Worm (Caenorhabditis elegans) whole organism, L4 larva: ENCODE data around the gene unc-130.
A peak's percentile ranks its signal among the peaks of the same experiment; 100 is the strongest.

Source experiments
- F37D6.2 ChIP-seq: sonication (generic microtip); optimal IDR thresholded peaks from 2 replicates; lab custom pipeline; 2016; ENCODE audit warnings: mild to moderate bottlenecking, missing genetic modification characterization, missing compliant biosample characterization
- F44E2.7 ChIP-seq: fragments of 200-800 bp; sonication (Bioruptor generic); IDR thresholded peaks from 2 replicates; pipeline ENCODE4 v2.1.2; 2022; ENCODE audit warnings: missing genetic modification characterization, missing compliant biosample characterization
- F49E8.2 ChIP-seq: sonication (generic microtip); optimal IDR thresholded peaks from 2 replicates; lab custom pipeline; 2016; ENCODE audit warnings: missing compliant biosample characterization, mild to moderate bottlenecking, missing genetic modification characterization, borderline replicate concordance
- T26A8.4 ChIP-seq: fragments of 200-800 bp; sonication (Bioruptor generic); IDR thresholded peaks from 2 replicates; pipeline ENCODE4 v1.3.6; 2022; ENCODE audit warnings: missing genetic modification characterization, missing compliant biosample characterization
- ZK546.5 ChIP-seq, 2 experiments: sonication (generic microtip); optimal IDR thresholded peaks; 2 replicates each; lab custom pipeline; 2017; ENCODE audit warnings: missing biosample characterization in 2 of 2, missing genetic modification characterization in 2 of 2
- aha-1 ChIP-seq: fragments of 150-350 bp; peaks from one replicate; lab custom pipeline; 2014; ENCODE audit warnings: missing biosample characterization, missing genetic modification characterization
- arid-1 ChIP-seq: fragments of 200-800 bp; sonication (Bioruptor generic); conservative IDR thresholded peaks from 2 replicates; pipeline ENCODE4 v1.3.6; 2022; ENCODE audit warnings: missing genetic modification reagents, missing genetic modification characterization, missing compliant biosample characterization
- ceh-32 ChIP-seq: sonication (generic microtip); optimal IDR thresholded peaks from 2 replicates; lab custom pipeline; 2016; ENCODE audit warnings: mild to moderate bottlenecking, missing genetic modification characterization, missing compliant biosample characterization; ENCODE audit not compliant: poor library complexity
- ceh-44 ChIP-seq: fragments of 200-800 bp; sonication (Bioruptor generic); IDR thresholded peaks from 2 replicates; pipeline ENCODE4 v1.3.6; 2022; ENCODE audit warnings: missing genetic modification reagents, missing genetic modification characterization, missing compliant biosample characterization
- ctbp-1 ChIP-seq: fragments of 200-800 bp; sonication (Bioruptor generic); IDR thresholded peaks from 2 replicates; pipeline ENCODE4 v1.3.6; 2022; ENCODE audit warnings: missing genetic modification reagents, missing genetic modification characterization, missing compliant biosample characterization
- daf-16 ChIP-seq, 3 experiments: sonication (generic microtip); optimal IDR thresholded peaks; 2 replicates each; lab custom pipeline; 2016 to 2017; ENCODE audit warnings: missing genetic modification characterization in 3 of 3, missing genetic modification reagents in 3 of 3, mild to moderate bottlenecking in 2 of 3, missing compliant biosample characterization in 2 of 3, missing biosample characterization in 1 of 3, moderate library complexity in 1 of 3
- duxl-1 ChIP-seq: sonication (generic microtip); optimal IDR thresholded peaks from 2 replicates; lab custom pipeline; 2016; ENCODE audit warnings: mild to moderate bottlenecking, missing genetic modification characterization, moderate library complexity, missing compliant biosample characterization; ENCODE audit not compliant: poor library complexity
- hif-1 ChIP-seq, 2 experiments: sonication (generic microtip); optimal IDR thresholded peaks; 2 replicates each; lab custom pipeline; 2016 to 2017; ENCODE audit warnings: missing compliant biosample characterization in 2 of 2, missing genetic modification characterization in 2 of 2, missing genetic modification reagents in 2 of 2, missing genotype in 2 of 2, mild to moderate bottlenecking in 1 of 2
- hlh-30 ChIP-seq: sonication (generic microtip); optimal IDR thresholded peaks from 2 replicates; lab custom pipeline; 2017; ENCODE audit warnings: antibody characterized with exemption, mild to moderate bottlenecking, missing genetic modification characterization, missing compliant biosample characterization; ENCODE audit not compliant: insufficient read depth
- hmg-1.1 ChIP-seq: fragments of 200-800 bp; sonication (Bioruptor generic); IDR thresholded peaks from 2 replicates; pipeline ENCODE4 v1.3.6; 2022; ENCODE audit warnings: missing genetic modification reagents, missing genetic modification characterization, missing compliant biosample characterization
- lin-1 ChIP-seq: fragments of 200-800 bp; sonication (Bioruptor generic); IDR thresholded peaks from 2 replicates; pipeline ENCODE4 v1.3.6; 2022; ENCODE audit warnings: missing genetic modification reagents, missing genetic modification characterization, missing compliant biosample characterization
- lin-13 ChIP-seq: fragments of 150-350 bp; optimal IDR thresholded peaks from 2 replicates; lab custom pipeline; 2014; ENCODE audit warnings: missing biosample characterization, missing genetic modification reagents, missing genetic modification characterization
- lin-29 ChIP-seq: fragments of 200-800 bp; sonication (Bioruptor generic); IDR thresholded peaks from 2 replicates; pipeline ENCODE4 v1.3.6; 2022; ENCODE audit warnings: missing genetic modification reagents, missing genetic modification characterization, missing compliant biosample characterization
- lin-38 ChIP-seq: fragments of 200-800 bp; sonication (Bioruptor generic); IDR thresholded peaks from 2 replicates; pipeline ENCODE4 v1.3.6; 2022; ENCODE audit warnings: missing genetic modification reagents, missing genetic modification characterization, missing compliant biosample characterization
- lsy-2 ChIP-seq, 2 experiments: fragments of 150-350 bp in 1 of 2; sonication (generic microtip) in 1 of 2; optimal IDR thresholded peaks; 2 replicates each; lab custom pipeline; 2014 to 2017; ENCODE audit warnings: missing biosample characterization in 2 of 2, missing genetic modification characterization in 2 of 2
- madf-5 ChIP-seq, 2 experiments: fragments of 200-800 bp; sonication (Bioruptor generic); IDR thresholded peaks; 2 replicates each; pipeline ENCODE4 v1.3.6; 2022; ENCODE audit warnings: missing compliant biosample characterization in 2 of 2, missing genetic modification characterization in 2 of 2
- mdl-1 ChIP-seq, 2 experiments: fragments of 150-350 bp in 1 of 2; sonication (generic microtip) in 1 of 2; optimal IDR thresholded peaks; 2 replicates each; lab custom pipeline; 2014 to 2017; ENCODE audit warnings: missing biosample characterization in 2 of 2, missing genetic modification characterization in 2 of 2
- mdt-29 ChIP-seq: fragments of 200-800 bp; sonication (Bioruptor generic); IDR thresholded peaks from 2 replicates; pipeline ENCODE4 v1.3.6; 2022; ENCODE audit warnings: missing genetic modification reagents, missing genetic modification characterization, missing compliant biosample characterization
- mep-1 ChIP-seq: fragments of 150-350 bp; sonication (generic microtip); optimal IDR thresholded peaks from 3 replicates; lab custom pipeline; 2014; ENCODE audit warnings: missing biosample characterization, missing genetic modification characterization
- mes-2 ChIP-seq: sonication (generic microtip); optimal IDR thresholded peaks from 2 replicates; lab custom pipeline; 2016; ENCODE audit warnings: missing genotype, mild to moderate bottlenecking, missing genetic modification characterization, missing compliant biosample characterization; ENCODE audit not compliant: poor library complexity, severe bottlenecking
- mxl-3 ChIP-seq: fragments of 200-800 bp; sonication (Bioruptor generic); optimal IDR thresholded peaks from 2 replicates; lab custom pipeline; 2018; ENCODE audit warnings: mild to moderate bottlenecking, missing genetic modification characterization, missing compliant biosample characterization
- nhr-10 ChIP-seq: fragments of 150-350 bp; optimal IDR thresholded peaks from 2 replicates; lab custom pipeline; 2014; ENCODE audit warnings: missing biosample characterization, missing genetic modification characterization
- nhr-102 ChIP-seq: sonication (generic microtip); optimal IDR thresholded peaks from 2 replicates; lab custom pipeline; 2016; ENCODE audit warnings: mild to moderate bottlenecking, missing genetic modification characterization, moderate library complexity, missing compliant biosample characterization
- nhr-111 ChIP-seq: fragments of 200-800 bp; sonication (Bioruptor generic); optimal IDR thresholded peaks from 2 replicates; lab custom pipeline; 2018; ENCODE audit warnings: mild to moderate bottlenecking, missing genetic modification characterization, missing compliant biosample characterization
- nhr-25 ChIP-seq: sonication (generic microtip); optimal IDR thresholded peaks from 2 replicates; lab custom pipeline; 2017; ENCODE audit warnings: missing genetic modification characterization, mild to moderate bottlenecking, missing compliant biosample characterization, antibody characterized with exemption, moderate library complexity, borderline replicate concordance; ENCODE audit not compliant: insufficient read depth
- nhr-6 ChIP-seq: fragments of 150-350 bp; optimal IDR thresholded peaks from 2 replicates; lab custom pipeline; 2014; ENCODE audit warnings: missing biosample characterization, missing genetic modification characterization
- nhr-77 ChIP-seq: fragments of 150-350 bp; optimal IDR thresholded peaks from 2 replicates; lab custom pipeline; 2014; ENCODE audit warnings: missing biosample characterization, missing genetic modification characterization
- pha-4 ChIP-seq, 2 experiments: fragments of 150-350 bp in 1 of 2; fragments of 200-800 bp in 1 of 2; sonication (Bioruptor generic) in 1 of 2; IDR thresholded peaks in 1 of 2; optimal IDR thresholded peaks in 1 of 2; 2 replicates each; pipeline versions ENCODE4 v1.3.6 to Lab custom; 2014 to 2022; ENCODE audit warnings: missing genetic modification characterization in 2 of 2, missing genetic modification reagents in 2 of 2, missing biosample characterization in 1 of 2, missing compliant biosample characterization in 1 of 2
- php-3 ChIP-seq: fragments of 200-800 bp; sonication (Bioruptor generic); IDR thresholded peaks from 2 replicates; pipeline ENCODE4 v1.3.6; 2022; ENCODE audit warnings: missing genetic modification reagents, missing genetic modification characterization, missing compliant biosample characterization
- rbr-2 ChIP-seq: sonication (generic microtip); optimal IDR thresholded peaks from 2 replicates; lab custom pipeline; 2016; ENCODE audit warnings: missing genotype, missing genetic modification characterization, missing compliant biosample characterization
- saeg-2 ChIP-seq: fragments of 200-800 bp; sonication (Bioruptor generic); IDR thresholded peaks from 2 replicates; pipeline ENCODE4 v1.3.6; 2022; ENCODE audit warnings: missing genetic modification reagents, missing genetic modification characterization, missing compliant biosample characterization
- sdz-12 ChIP-seq: fragments of 200-800 bp; sonication (Bioruptor generic); optimal IDR thresholded peaks from 2 replicates; lab custom pipeline; 2018; ENCODE audit warnings: mild to moderate bottlenecking, missing genetic modification characterization, missing compliant biosample characterization
- snpc-4 ChIP-seq: fragments of 150-350 bp; optimal IDR thresholded peaks from 2 replicates; lab custom pipeline; 2014; ENCODE audit warnings: missing biosample characterization, missing genetic modification characterization
- spr-1 ChIP-seq: sonication (generic microtip); optimal IDR thresholded peaks from 2 replicates; lab custom pipeline; 2016; ENCODE audit warnings: mild to moderate bottlenecking, missing genetic modification characterization, missing compliant biosample characterization
- unc-62 ChIP-seq, 3 experiments: fragments of 150-350 bp in 1 of 3; sonication (generic microtip); optimal IDR thresholded peaks in 2 of 3; peaks in 1 of 3; 1 replicate in 1 of 3; 2 replicates in 2 of 3; lab custom pipeline; 2014 to 2017; ENCODE audit warnings: missing biosample characterization in 3 of 3, missing genetic modification characterization in 3 of 3, missing genetic modification reagents in 3 of 3, missing genotype in 1 of 3
- zag-1 ChIP-seq: fragments of 150-350 bp; optimal IDR thresholded peaks from 2 replicates; lab custom pipeline; 2014; ENCODE audit warnings: missing biosample characterization, missing genetic modification characterization
- zfp-3 ChIP-seq: fragments of 200-800 bp; sonication (Bioruptor generic); conservative IDR thresholded peaks from 2 replicates; pipeline ENCODE4 v1.3.6; 2022; ENCODE audit warnings: missing genetic modification reagents, missing genetic modification characterization, missing compliant biosample characterization

unc-130 gene

ce11 chrII:11302591-11302990 lies 20.8 kb downstream of the unc-130 start, which contains the start of gene samp-1:
samp-1 (plus strand) TSS chrII:11302891.
- TF ChIP-seq ZK546.5 (tag; optimal IDR thresholded peaks at IDR 0.05; lab: Kevin White, UChicago) (no peak), unc-62 (GFP tag; optimal IDR thresholded peaks at IDR 0.05 in 1 of 2; lab: Kevin White, UChicago) (peak in 1 of 2 experiments; percentile 78), unc-62 (tag; optimal IDR thresholded peaks at IDR 0.05; lab: Kevin White, UChicago) (no peak), hif-1 (tag; optimal IDR thresholded peaks at IDR 0.05; lab: Kevin White, UChicago) (no peak), spr-1 (tag; lab: Kevin White, UChicago) (no peak), T26A8.4 (GFP tag; lab: Robert Waterston, UW) (no peak), lin-38 (GFP tag; lab: Robert Waterston, UW) (peak; percentile 37; the same call in 1 of the 2 replicates), duxl-1 (tag; lab: Kevin White, UChicago) (no peak), ctbp-1 (GFP tag; lab: Robert Waterston, UW) (no peak), madf-5 (GFP tag; IDR thresholded peaks at IDR 0.05; lab: Robert Waterston, UW) (no peak), pha-4 (GFP tag; IDR thresholded peaks at IDR 0.05; lab: Robert Waterston, UW) (peak; percentile 21; the same call in 1 of the 2 replicates), pha-4 (tag; optimal IDR thresholded peaks at IDR 0.05; lab: Kevin White, UChicago) (no peak)

- TF ChIP-seq nhr-25 (tag; lab: Kevin White, UChicago) (no peak), zfp-3 (GFP tag; lab: Robert Waterston, UW) (no peak), lin-13 (no peak), php-3 (GFP tag; lab: Robert Waterston, UW) (no peak), pha-4 (GFP tag; IDR thresholded peaks at IDR 0.05; lab: Robert Waterston, UW) (peak; percentile 55; the same call in 1 of the 2 replicates), pha-4 (tag; optimal IDR thresholded peaks at IDR 0.05; lab: Kevin White, UChicago) (no peak), F37D6.2 (tag; lab: Kevin White, UChicago) (no peak), lsy-2 (tag; optimal IDR thresholded peaks at IDR 0.05; lab: Kevin White, UChicago) (peak in 1 of 2 experiments; percentile 41), nhr-102 (tag; lab: Kevin White, UChicago) (no peak), lin-38 (GFP tag; lab: Robert Waterston, UW) (peak; percentile 40; the same call in 1 of the 2 replicates), rbr-2 (tag; lab: Kevin White, UChicago) (peak; percentile 44), sdz-12 (GFP tag; lab: Kevin White, UChicago) (no peak), snpc-4 (no peak), mdt-29 (GFP tag; lab: Robert Waterston, UW) (no peak), ctbp-1 (GFP tag; lab: Robert Waterston, UW) (peak; percentile 34; the same call in 1 of the 2 replicates), mxl-3 (GFP tag; lab: Kevin White, UChicago) (no peak), mep-1 (tag; lab: Kevin White, UChicago) (peak; percentile 19), hlh-30 (peak; percentile 16), nhr-77 (tag; lab: Kevin White, UChicago) (no peak), nhr-10 (tag; lab: Kevin White, UChicago) (no peak), F49E8.2 (tag; lab: Kevin White, UChicago) (no peak), aha-1 (tag; lab: Kevin White, UChicago) (peak; percentile 68), ceh-44 (GFP tag; lab: Robert Waterston, UW) (no peak), arid-1 (GFP tag; lab: Robert Waterston, UW) (peak; percentile 58; the same call in 1 of the 2 replicates), saeg-2 (GFP tag; lab: Robert Waterston, UW) (no peak), ceh-32 (tag; lab: Kevin White, UChicago) (no peak), mdl-1 (tag; optimal IDR thresholded peaks at IDR 0.05; lab: Kevin White, UChicago) (no peak), zag-1 (tag; lab: Kevin White, UChicago) (no peak), nhr-111 (no peak), hmg-1.1 (GFP tag; lab: Robert Waterston, UW) (peak; percentile 59), F44E2.7 (GFP tag; lab: Robert Waterston, UW) (0 out of 2 replicates have a peak, but pooled peaks have one; percentile 47), lin-29 (GFP tag; lab: Robert Waterston, UW) (no peak), lin-1 (no peak), unc-62 (GFP tag; optimal IDR thresholded peaks at IDR 0.05 in 1 of 2; lab: Kevin White, UChicago) (peak in 1 of 2 experiments; percentile 60), unc-62 (tag; optimal IDR thresholded peaks at IDR 0.05; lab: Kevin White, UChicago) (no peak), nhr-6 (tag; lab: Kevin White, UChicago) (no peak), mes-2 (tag; lab: Kevin White, UChicago) (peak; percentile 51), daf-16 (GFP tag; optimal IDR thresholded peaks at IDR 0.05; lab: Kevin White, UChicago) (no peak), daf-16 (tag; optimal IDR thresholded peaks at IDR 0.05; lab: Kevin White, UChicago) (peak; percentile 20)
- TF ChIP-seq, all 104 proteins: peak for 14
Measured at ce11 chrII:11305627-11306449, 24.1 kb downstream of the unc-130 start, which contains the start of gene rsf-1. rsf-1 (plus strand) TSS chrII:11306399.
